Worm (Caenorhabditis elegans) whole organism, L2 larva: Measurements from ENCODE around the gene myo-2.

ENCODE experiments used
- lin-13 ChIP-seq: fragments of 150-350 bp; optimal IDR thresholded peaks from 2 replicates; lab custom pipeline; 2014; ENCODE audit warnings: missing biosample characterization, missing genetic modification reagents, missing genetic modification characterization
- mbf-1 ChIP-seq: sonication (generic microtip); optimal IDR thresholded peaks from 2 replicates; lab custom pipeline; 2017; ENCODE audit warnings: missing biosample characterization, missing genetic modification characterization
- nhr-237 ChIP-seq: fragments of 150-350 bp; optimal IDR thresholded peaks from 2 replicates; lab custom pipeline; 2014; ENCODE audit warnings: missing biosample characterization, missing genetic modification characterization
- nhr-77 ChIP-seq: fragments of 150-350 bp; optimal IDR thresholded peaks from 2 replicates; lab custom pipeline; 2014; ENCODE audit warnings: missing biosample characterization, missing genetic modification characterization
- skn-1 ChIP-seq: sonication (generic microtip); optimal IDR thresholded peaks from 2 replicates; lab custom pipeline; 2017; ENCODE audit warnings: missing biosample characterization, missing genetic modification characterization
- sma-3 ChIP-seq: sonication (generic microtip); optimal IDR thresholded peaks from 2 replicates; lab custom pipeline; 2016; ENCODE audit warnings: missing genetic modification reagents, missing genetic modification characterization, missing compliant biosample characterization
- unc-39 ChIP-seq: fragments of 150-350 bp; optimal IDR thresholded peaks from 2 replicates; lab custom pipeline; 2014; ENCODE audit warnings: missing biosample characterization, missing genetic modification characterization
- unc-55 ChIP-seq: fragments of 150-350 bp; sonication (generic microtip); optimal IDR thresholded peaks from 3 replicates; lab custom pipeline; 2014; ENCODE audit warnings: missing biosample characterization, missing genetic modification reagents, missing genetic modification characterization
- zag-1 ChIP-seq: fragments of 150-350 bp; optimal IDR thresholded peaks from 2 replicates; lab custom pipeline; 2014; ENCODE audit warnings: missing biosample characterization, missing genetic modification characterization

DNA sequence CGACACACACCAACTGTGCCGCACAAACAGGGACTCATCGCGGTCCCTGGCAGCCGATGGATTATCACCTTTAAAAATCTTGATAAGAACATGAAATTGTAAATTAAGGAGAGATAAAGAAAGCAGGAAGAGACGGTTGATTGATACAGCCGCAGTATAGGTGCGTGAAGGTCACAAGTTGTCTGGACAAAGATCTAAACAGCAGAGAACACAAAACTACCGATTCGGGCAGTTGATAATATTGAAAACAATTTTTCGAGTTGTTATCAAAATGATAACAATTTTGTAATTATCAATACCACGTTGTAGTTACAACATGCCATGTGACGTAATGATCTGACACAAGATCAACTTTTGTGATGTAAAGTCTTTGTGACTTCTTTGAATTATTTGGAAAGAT, 32.9 kb downstream of the myo-2 start:
- TF ChIP-seq mbf-1 (tag; lab: Kevin White, UChicago) (no peak), unc-55 (GFP tag; lab: Kevin White, UChicago) (no peak), nhr-77 (no peak), zag-1 (no peak), sma-3 (peak; percentile 97), nhr-237 (no peak), unc-39 (tag; lab: Kevin White, UChicago) (no peak), skn-1 (tag; lab: Kevin White, UChicago) (no peak), lin-13 (GFP tag; lab: Kevin White, UChicago) (peak; percentile 47)
